Fruit fly (Drosophila melanogaster) whole organism, embryonic: Measurements from ENCODE around the gene CG33640.

Source experiments
- Abd-B ChIP-seq: fragments of 200-800 bp; sonication (Bioruptor generic); optimal IDR thresholded peaks from 2 replicates; lab custom pipeline; 2018; ENCODE audit warnings: missing biosample characterization, mild to moderate bottlenecking, missing genetic modification characterization, moderate library complexity
- Bgb ChIP-seq: fragments of 200-800 bp; sonication (Bioruptor generic); IDR thresholded peaks from 2 replicates; pipeline ENCODE4 v1.3.6; 2022; ENCODE audit warnings: missing biosample characterization, missing genetic modification characterization; ENCODE audit not compliant: partially characterized antibody
- CG10321 ChIP-seq: fragments of 200-800 bp; sonication (Bioruptor generic); IDR thresholded peaks from 2 replicates; pipeline ENCODE4 v1.3.6; 2022; ENCODE audit warnings: missing biosample characterization, missing genetic modification characterization
- CG11085 ChIP-seq: fragments of 200-800 bp; sonication (Bioruptor generic); IDR thresholded peaks from 2 replicates; pipeline ENCODE4 v1.3.6; 2022; ENCODE audit warnings: missing biosample characterization, missing genetic modification characterization
- CG12104 ChIP-seq: fragments of 200-800 bp; sonication (Bioruptor generic); optimal IDR thresholded peaks from 3 replicates; lab custom pipeline; 2016; ENCODE audit warnings: missing biosample characterization, missing genetic modification characterization
- CG12942 ChIP-seq: fragments of 200-800 bp; sonication (Bioruptor generic); optimal IDR thresholded peaks from 3 replicates; lab custom pipeline; 2016; ENCODE audit warnings: missing biosample characterization, missing genetic modification characterization
- CG14441 ChIP-seq: fragments of 200-800 bp; sonication (Bioruptor generic); IDR thresholded peaks from 2 replicates; pipeline ENCODE4 v1.3.6; 2022; ENCODE audit warnings: missing biosample characterization, missing genetic modification characterization
- CG1529 ChIP-seq: fragments of 200-800 bp; sonication (Bioruptor generic); optimal IDR thresholded peaks from 3 replicates; lab custom pipeline; 2018; ENCODE audit warnings: missing biosample characterization, missing genetic modification characterization
- CG15514 ChIP-seq: fragments of 200-800 bp; sonication (Bioruptor generic); optimal IDR thresholded peaks from 3 replicates; lab custom pipeline; 2017; ENCODE audit warnings: missing biosample characterization, missing genetic modification characterization, mild to moderate bottlenecking, moderate library complexity, missing genetic modification reagents
- CG18476 ChIP-seq: fragments of 200-800 bp; sonication (Bioruptor generic); optimal IDR thresholded peaks from 2 replicates; lab custom pipeline; 2016; ENCODE audit warnings: missing biosample characterization, mild to moderate bottlenecking, missing genetic modification characterization
- CG18619 ChIP-seq: fragments of 200-800 bp; sonication (Bioruptor generic); optimal IDR thresholded peaks from 3 replicates; lab custom pipeline; 2017; ENCODE audit warnings: missing biosample characterization, mild to moderate bottlenecking, missing genetic modification characterization
- CG3065 ChIP-seq: fragments of 200-800 bp; sonication (Bioruptor generic); optimal IDR thresholded peaks from 2 replicates; lab custom pipeline; 2016; ENCODE audit warnings: missing biosample characterization, missing genetic modification characterization
- CG31388 ChIP-seq: fragments of 200-800 bp; sonication (Bioruptor generic); optimal IDR thresholded peaks from 2 replicates; lab custom pipeline; 2016; ENCODE audit warnings: missing biosample characterization, missing genetic modification characterization
- CG32772 ChIP-seq: fragments of 200-800 bp; sonication (Bioruptor generic); IDR thresholded peaks from 2 replicates; pipeline ENCODE4 v1.3.6; 2022; ENCODE audit warnings: missing biosample characterization, missing genetic modification characterization
- CG33213 ChIP-seq: fragments of 200-800 bp; sonication (Bioruptor generic); optimal IDR thresholded peaks from 3 replicates; lab custom pipeline; 2016; ENCODE audit warnings: missing biosample characterization, missing genetic modification characterization
- CG4820 ChIP-seq: fragments of 200-800 bp; sonication (Bioruptor generic); optimal IDR thresholded peaks from 3 replicates; lab custom pipeline; 2016; ENCODE audit warnings: missing biosample characterization, missing genetic modification characterization
- CG6272 ChIP-seq: fragments of 200-800 bp; sonication (Bioruptor generic); IDR thresholded peaks from 2 replicates; pipeline ENCODE4 v1.3.6; 2022; ENCODE audit warnings: missing biosample characterization, missing genetic modification characterization
- CG6765 ChIP-seq: fragments of 200-800 bp; sonication (Bioruptor generic); optimal IDR thresholded peaks from 3 replicates; lab custom pipeline; 2017; ENCODE audit warnings: missing biosample characterization, mild to moderate bottlenecking, missing genetic modification characterization
- CG6791 ChIP-seq: fragments of 200-800 bp; sonication (Bioruptor generic); IDR thresholded peaks from 3 replicates; pipeline ENCODE4 v1.3.6; 2022; ENCODE audit warnings: missing biosample characterization, missing genetic modification characterization; ENCODE audit not compliant: partially characterized antibody
- CG7745 ChIP-seq: fragments of 200-800 bp; sonication (Bioruptor generic); optimal IDR thresholded peaks from 2 replicates; lab custom pipeline; 2018; ENCODE audit warnings: missing biosample characterization, mild to moderate bottlenecking, missing genetic modification characterization, moderate library complexity
- CG9876 ChIP-seq: fragments of 200-800 bp; sonication (Bioruptor generic); optimal IDR thresholded peaks from 2 replicates; lab custom pipeline; 2016; ENCODE audit warnings: missing biosample characterization, missing genetic modification characterization
- Camta ChIP-seq: fragments of 200-800 bp; sonication (Bioruptor generic); optimal IDR thresholded peaks from 2 replicates; lab custom pipeline; 2016; ENCODE audit warnings: missing biosample characterization, missing genetic modification characterization
- Dip2 ChIP-seq: fragments of 200-800 bp; sonication (Bioruptor generic); IDR thresholded peaks from 2 replicates; pipeline ENCODE4 v1.3.6; 2022; ENCODE audit warnings: missing biosample characterization, missing genetic modification characterization
- H2.0 ChIP-seq: fragments of 200-800 bp; sonication (Bioruptor generic); IDR thresholded peaks from 2 replicates; pipeline ENCODE4 v1.3.6; 2022; ENCODE audit warnings: missing biosample characterization, missing genetic modification characterization
- Lhr ChIP-seq: fragments of 200-800 bp; sonication (Bioruptor generic); optimal IDR thresholded peaks from 3 replicates; lab custom pipeline; 2017; ENCODE audit warnings: mild to moderate bottlenecking, missing biosample characterization, missing genetic modification reagents, missing genetic modification characterization
- MTF-1 ChIP-seq: fragments of 200-800 bp; sonication (Bioruptor generic); optimal IDR thresholded peaks from 2 replicates; lab custom pipeline; 2018; ENCODE audit warnings: missing biosample characterization, mild to moderate bottlenecking, missing genetic modification characterization, borderline replicate concordance
- Med ChIP-seq: fragments of 200-800 bp; sonication (Bioruptor generic); peaks from one replicate; lab custom pipeline; 2016; ENCODE audit warnings: missing biosample characterization, missing genetic modification characterization, mild to moderate bottlenecking, inconsistent platforms, moderate library complexity
- NC2α ChIP-seq: fragments of 200-800 bp; sonication (Bioruptor generic); optimal IDR thresholded peaks from 2 replicates; lab custom pipeline; 2016; ENCODE audit warnings: missing biosample characterization, missing genetic modification characterization
- NK7.1 ChIP-seq: fragments of 200-800 bp; sonication (Bioruptor generic); optimal IDR thresholded peaks from 3 replicates; lab custom pipeline; 2016; ENCODE audit warnings: missing biosample characterization, missing genetic modification characterization
- Neu2 ChIP-seq: fragments of 200-800 bp; sonication (Bioruptor generic); optimal IDR thresholded peaks from 3 replicates; lab custom pipeline; 2016; ENCODE audit warnings: missing biosample characterization, missing genetic modification characterization, borderline replicate concordance
- Sox102F ChIP-seq: fragments of 200-800 bp; sonication (Bioruptor generic); optimal IDR thresholded peaks from 2 replicates; lab custom pipeline; 2018; ENCODE audit warnings: missing biosample characterization, mild to moderate bottlenecking, missing genetic modification characterization, moderate library complexity
- Ssrp ChIP-seq: fragments of 200-800 bp; sonication (Bioruptor generic); optimal IDR thresholded peaks from 2 replicates; lab custom pipeline; 2018; ENCODE audit warnings: missing biosample characterization, mild to moderate bottlenecking, missing genetic modification characterization, moderate library complexity
- ash1 ChIP-seq: fragments of 200-800 bp; sonication (Bioruptor generic); optimal IDR thresholded peaks from 2 replicates; lab custom pipeline; 2018; ENCODE audit warnings: missing biosample characterization, mild to moderate bottlenecking, missing genetic modification characterization
- bigmax ChIP-seq: fragments of 200-800 bp; sonication (Bioruptor generic); optimal IDR thresholded peaks from 2 replicates; lab custom pipeline; 2018; ENCODE audit warnings: missing biosample characterization, mild to moderate bottlenecking, missing genetic modification characterization
- dimm ChIP-seq: fragments of 200-800 bp; sonication (Bioruptor generic); IDR thresholded peaks from 2 replicates; pipeline ENCODE4 v1.3.6; 2022; ENCODE audit warnings: missing biosample characterization, missing genetic modification characterization
- dmrt11E ChIP-seq: fragments of 200-800 bp; sonication (Bioruptor generic); optimal IDR thresholded peaks from 3 replicates; lab custom pipeline; 2018; ENCODE audit warnings: missing biosample characterization, mild to moderate bottlenecking, missing genetic modification characterization, moderate library complexity
- eyg ChIP-seq: fragments of 200-800 bp; sonication (Bioruptor generic); optimal IDR thresholded peaks from 3 replicates; lab custom pipeline; 2016; ENCODE audit warnings: missing biosample characterization, missing genetic modification characterization
- fd64A ChIP-seq: fragments of 200-800 bp; sonication (Bioruptor generic); optimal IDR thresholded peaks from 3 replicates; lab custom pipeline; 2018; ENCODE audit warnings: missing biosample characterization, mild to moderate bottlenecking, missing genetic modification characterization
- fu2 ChIP-seq: fragments of 200-800 bp; sonication (Bioruptor generic); optimal IDR thresholded peaks from 2 replicates; lab custom pipeline; 2016; ENCODE audit warnings: missing biosample characterization, missing genetic modification characterization
- ind ChIP-seq: fragments of 200-800 bp; sonication (Bioruptor generic); optimal IDR thresholded peaks from 3 replicates; lab custom pipeline; 2016; ENCODE audit warnings: missing biosample characterization, missing genetic modification characterization
- kay ChIP-seq: fragments of 200-800 bp; sonication (Bioruptor generic); optimal IDR thresholded peaks from 2 replicates; lab custom pipeline; 2016; ENCODE audit warnings: missing biosample characterization, missing genetic modification characterization
- nom ChIP-seq: fragments of 200-800 bp; sonication (Bioruptor generic); optimal IDR thresholded peaks from 2 replicates; lab custom pipeline; 2017; ENCODE audit warnings: missing biosample characterization, missing genetic modification characterization, mild to moderate bottlenecking, moderate library complexity, missing genetic modification reagents
- psq ChIP-seq: fragments of 200-800 bp; sonication (Bioruptor generic); optimal IDR thresholded peaks from 2 replicates; lab custom pipeline; 2017; ENCODE audit warnings: missing biosample characterization, missing genetic modification characterization
- seq ChIP-seq: fragments of 200-800 bp; sonication (Bioruptor generic); IDR thresholded peaks from 2 replicates; pipeline ENCODE4 v1.3.6; 2022; ENCODE audit warnings: missing biosample characterization, missing genetic modification characterization
- sima ChIP-seq: fragments of 200-800 bp; sonication (Bioruptor generic); optimal IDR thresholded peaks from 2 replicates; lab custom pipeline; 2016; ENCODE audit warnings: missing biosample characterization, missing genetic modification characterization
- sna ChIP-seq: fragments of 200-800 bp; sonication (Bioruptor generic); IDR thresholded peaks from 2 replicates; pipeline ENCODE4 v1.3.6; 2022; ENCODE audit warnings: missing biosample characterization, missing genetic modification characterization; ENCODE audit not compliant: partially characterized antibody
- sob ChIP-seq: fragments of 200-800 bp; sonication (Bioruptor generic); IDR thresholded peaks from 2 replicates; pipeline ENCODE4 v1.3.6; 2022; ENCODE audit warnings: missing biosample characterization, missing genetic modification characterization
- zen ChIP-seq: fragments of 200-800 bp; sonication (Bioruptor generic); optimal IDR thresholded peaks from 3 replicates; lab custom pipeline; 2018; ENCODE audit warnings: missing biosample characterization, mild to moderate bottlenecking, missing genetic modification characterization, moderate library complexity

The CG33640 gene

DNA sequence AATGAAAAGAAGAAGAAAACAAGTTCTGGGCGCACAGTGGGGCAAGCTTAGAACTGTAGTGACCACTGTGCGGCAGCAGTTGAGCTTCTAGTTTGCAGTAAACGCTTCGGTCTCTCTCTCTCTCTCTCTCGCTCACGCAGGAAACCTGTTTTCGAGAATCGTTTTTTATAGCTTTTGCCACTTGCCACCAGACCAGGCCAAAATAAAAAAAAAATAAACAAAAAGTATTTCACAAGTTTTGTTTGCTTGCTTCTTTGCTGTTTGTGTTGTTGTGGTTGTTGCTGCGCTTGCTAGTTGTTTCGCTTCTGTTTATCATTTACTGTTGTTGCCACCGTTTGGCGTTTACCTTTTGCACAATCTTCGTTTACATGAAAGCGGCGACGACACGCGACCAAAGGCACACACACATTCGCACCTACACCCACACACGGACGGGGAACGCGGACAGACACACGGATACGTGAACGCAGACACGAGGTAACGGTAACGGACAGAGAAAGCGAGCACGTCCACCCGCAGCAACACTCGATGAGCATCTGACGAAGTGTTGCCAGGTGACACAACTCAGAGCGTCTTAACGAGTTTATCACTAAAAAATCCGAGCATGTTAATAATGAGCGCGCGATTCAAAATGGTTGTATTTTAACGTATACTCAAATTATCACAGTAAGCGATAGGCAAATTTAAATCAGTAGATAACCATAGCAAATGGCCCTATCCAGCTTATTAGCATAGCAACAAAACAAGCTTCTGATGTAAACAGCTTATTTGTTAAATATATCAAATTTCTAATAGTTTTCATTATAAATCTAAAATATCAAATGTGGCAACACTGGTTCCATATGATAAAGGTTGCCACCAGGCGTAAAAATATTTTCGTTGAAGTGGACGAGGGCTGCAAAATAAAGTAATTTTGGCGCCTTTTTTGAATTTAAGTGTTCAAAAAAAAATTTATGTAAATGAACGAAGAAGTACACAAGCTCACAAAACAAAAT is 21.4 kb downstream of the CG33640 start, which contains the start of gene B4 (continued):
- peak; percentile 79 for TF ChIP-seq MTF-1 (GFP tag; lab: Kevin White, UChicago)
- no peak for TF ChIP-seq Sox102F (GFP tag; lab: Kevin White, UChicago)
- TF ChIP-seq CG18476 = no peak
- TF ChIP-seq H2.0 (GFP tag; lab: Robert Waterston, UW) = no peak
- no peak for TF ChIP-seq NC2α
- TF ChIP-seq Ssrp (tag; lab: Kevin White, UChicago) = no peak
- no peak for TF ChIP-seq sima (GFP tag; lab: Kevin White, UChicago)
- peak; percentile 33 for TF ChIP-seq ash1
- TF ChIP-seq CG11085 = no peak
- no peak for TF ChIP-seq CG18619
- 0 out of 2 replicates have a peak, but pooled peaks have one; percentile 18 for TF ChIP-seq CG32772 (GFP tag; lab: Robert Waterston, UW)
- TF ChIP-seq NK7.1 = peak; percentile 2
- no peak for TF ChIP-seq CG7745 (tag; lab: Kevin White, UChicago)
- no peak for TF ChIP-seq CG6272 (GFP tag; lab: Robert Waterston, UW)
- TF ChIP-seq CG31388 = no peak
- peak; percentile 69 for TF ChIP-seq fd64A
- TF ChIP-seq CG9876 (GFP tag; lab: Kevin White, UChicago) = no peak
- TF ChIP-seq Dip2 (GFP tag; lab: Robert Waterston, UW) = no peak
- TF ChIP-seq Med = peak; percentile 95
- TF ChIP-seq nom = peak; percentile 90
- no peak for TF ChIP-seq Neu2
- peak; percentile 49; the same call in 1 of the 2 replicates for TF ChIP-seq sob
- no peak for TF ChIP-seq kay
- no peak for TF ChIP-seq fu2 (GFP tag; lab: Kevin White, UChicago)
- TF ChIP-seq sna (GFP tag; lab: Robert Waterston, UW) = no peak
- peak; percentile 10 for TF ChIP-seq CG33213
- no peak for TF ChIP-seq ind
- TF ChIP-seq CG1529 = peak; percentile 14
- peak; percentile 10 for TF ChIP-seq Camta (GFP tag; lab: Kevin White, UChicago)
- TF ChIP-seq CG12942 (GFP tag; lab: Kevin White, UChicago) = no peak
- TF ChIP-seq CG10321 (GFP tag; lab: Robert Waterston, UW) = 0 out of 2 replicates have a peak, but pooled peaks have one; percentile 35
- no peak for TF ChIP-seq eyg (GFP tag; lab: Kevin White, UChicago)
- TF ChIP-seq Bgb (GFP tag; lab: Robert Waterston, UW) = peak; percentile 67
- TF ChIP-seq bigmax (GFP tag; lab: Kevin White, UChicago) = peak; percentile 1
- TF ChIP-seq CG12104 = peak; percentile 34
- TF ChIP-seq dimm (GFP tag; lab: Robert Waterston, UW) = no peak
- peak; percentile 57 for TF ChIP-seq CG15514 (GFP tag; lab: Kevin White, UChicago)
- no peak for TF ChIP-seq CG4820
- peak; percentile 65 for TF ChIP-seq CG6765 (GFP tag; lab: Kevin White, UChicago)
- TF ChIP-seq Abd-B (GFP tag; lab: Kevin White, UChicago) = no peak
- peak; percentile 59 for TF ChIP-seq Lhr (GFP tag; lab: Kevin White, UChicago)
- peak; percentile 51; the same call in 1 of the 2 replicates for TF ChIP-seq seq (GFP tag; lab: Robert Waterston, UW)
- TF ChIP-seq CG14441 (GFP tag; lab: Robert Waterston, UW) = no peak
- TF ChIP-seq psq = no peak
- TF ChIP-seq CG6791 (GFP tag; lab: Robert Waterston, UW) = peak; percentile 44; the same call in 2 of the 3 replicates
- no peak for TF ChIP-seq zen (tag; lab: Kevin White, UChicago)
- no peak for TF ChIP-seq CG3065 (GFP tag; lab: Kevin White, UChicago)
- TF ChIP-seq dmrt11E (tag; lab: Kevin White, UChicago) = no peak
